Worm (Caenorhabditis elegans): ENCODE data around the gene gpa-8.

Gene gpa-8

DNA sequence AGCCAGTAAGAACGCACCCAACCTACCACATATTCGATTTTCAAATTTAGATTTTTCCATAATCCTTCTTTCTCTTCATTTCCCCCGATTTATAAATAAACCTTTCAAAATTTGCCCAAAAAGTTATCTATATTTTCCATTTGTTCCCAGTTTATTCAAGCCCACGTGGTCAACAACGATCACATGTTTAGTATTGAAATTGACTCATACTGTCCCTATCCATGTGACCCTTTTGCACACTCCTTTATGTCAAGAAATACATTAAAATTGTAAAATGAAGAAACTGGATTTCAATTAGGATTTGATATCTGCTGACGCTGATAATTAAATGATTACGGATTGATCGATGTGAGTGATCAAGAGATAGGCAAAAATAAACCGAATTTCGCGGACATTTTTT, 5.1 kb downstream of the gpa-8 start (continued):
- no peak for TF ChIP-seq snpc-4 (tag; optimal IDR thresholded peaks at IDR 0.05)
- no peak for TF ChIP-seq cey-2 (tag; optimal IDR thresholded peaks at IDR 0.05; ENCODE audit: borderline replicate concordance, insufficient read depth)
- no peak for TF ChIP-seq mdt-29 (GFP tag; IDR thresholded peaks at IDR 0.05)
- no peak for TF ChIP-seq dmd-8 (GFP tag; IDR thresholded peaks at IDR 0.05)
- peak; percentile 44 for TF ChIP-seq mxl-3 (GFP tag; optimal IDR thresholded peaks at IDR 0.05)
- TF ChIP-seq aha-1 (tag), result peak; percentile 30
- no peak for TF ChIP-seq ceh-20 (GFP tag; IDR thresholded peaks at IDR 0.05)
- TF ChIP-seq dpl-1 (GFP tag; optimal IDR thresholded peaks at IDR 0.05), result no peak
- TF ChIP-seq gei-8 (GFP tag; optimal IDR thresholded peaks at IDR 0.05), result no peak
- no peak for TF ChIP-seq unc-39 (tag; optimal IDR thresholded peaks at IDR 0.05)
- TF ChIP-seq egl-27 (tag; optimal IDR thresholded peaks at IDR 0.05), result no peak
- no peak for TF ChIP-seq rbr-2 (tag; optimal IDR thresholded peaks at IDR 0.05)
- no peak for TF ChIP-seq zfp-2 (tag; optimal IDR thresholded peaks at IDR 0.05)
- TF ChIP-seq hlh-11 (tag; optimal IDR thresholded peaks at IDR 0.05), result peak; percentile 38
- no peak for TF ChIP-seq F10B5.3 (tag; optimal IDR thresholded peaks at IDR 0.05)
- peak; percentile 76 for TF ChIP-seq nhr-77 (tag; optimal IDR thresholded peaks at IDR 0.05)

DNA sequence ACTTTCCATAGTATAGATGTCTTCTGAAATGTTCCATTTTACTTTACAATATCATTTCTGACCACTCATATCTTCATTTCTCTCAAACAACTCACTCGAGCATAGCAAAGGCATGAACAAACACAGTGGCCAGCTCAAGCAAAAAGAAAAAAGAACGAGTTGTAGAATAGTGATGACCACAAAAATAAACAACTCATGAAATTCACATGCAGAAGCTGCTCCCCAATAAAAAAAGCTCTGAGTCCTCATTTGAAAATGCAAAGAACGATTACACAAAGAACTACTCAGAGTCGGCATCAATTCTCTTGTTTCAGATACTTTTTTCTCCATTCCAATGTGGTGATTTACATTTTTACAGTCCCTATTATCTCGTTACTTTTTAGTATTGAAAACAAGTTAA, 5.5 kb downstream of the gpa-8 start:
- TF ChIP-seq aha-1 (tag) (peak; percentile 91), nhr-6 (tag; optimal IDR thresholded peaks at IDR 0.05) (peak; percentile 20), F10B5.3 (tag; optimal IDR thresholded peaks at IDR 0.05) (no peak), daf-16 (GFP tag; optimal IDR thresholded peaks at IDR 0.05) (peak in 1 of 2 experiments; percentile 15), daf-16 (tag; optimal IDR thresholded peaks at IDR 0.05) (peak; percentile 26), mxl-2 (GFP tag; conservative IDR thresholded peaks at IDR 0.05) (peak; percentile 95)

DNA sequence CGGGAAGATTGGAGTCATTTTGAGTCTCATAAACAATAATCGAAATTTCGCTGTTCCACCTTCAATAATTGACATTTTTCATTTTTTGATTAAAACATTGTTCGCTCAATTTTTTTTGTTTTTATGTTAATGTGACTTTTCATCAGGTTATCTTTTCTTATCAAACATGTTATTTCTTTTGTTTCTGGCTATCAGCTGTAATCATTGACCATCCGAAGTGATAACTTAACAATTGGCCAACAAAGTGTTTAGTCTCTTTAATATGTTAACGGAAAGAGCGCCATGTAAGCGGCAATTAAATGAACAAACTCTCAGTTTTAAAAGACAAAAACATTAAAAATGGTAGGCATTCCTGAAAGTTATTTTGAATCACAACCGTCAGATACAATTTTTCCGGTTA, 6.2 kb downstream of the gpa-8 start:
- TF ChIP-seq zip-11 (GFP tag; IDR thresholded peaks at IDR 0.05) (no peak), mes-2 (tag; optimal IDR thresholded peaks at IDR 0.05; ENCODE audit: poor library complexity, severe bottlenecking) (no peak), F44E2.7 (GFP tag; IDR thresholded peaks at IDR 0.05) (no peak), lin-13 (GFP tag; optimal IDR thresholded peaks at IDR 0.05) (no peak), pqm-1 (tag; optimal IDR thresholded peaks at IDR 0.05) (peak; percentile 45), nhr-76 (tag; optimal IDR thresholded peaks at IDR 0.05) (no peak), nhr-237 (tag; optimal IDR thresholded peaks at IDR 0.05) (no peak), zfp-2 (tag; optimal IDR thresholded peaks at IDR 0.05) (no peak), nhr-28 (tag; optimal IDR thresholded peaks at IDR 0.05) (peak; percentile 36), lin-39 (tag; optimal IDR thresholded peaks at IDR 0.05) (no peak), nhr-41 (GFP tag; IDR thresholded peaks at IDR 0.05) (no peak)

DNA sequence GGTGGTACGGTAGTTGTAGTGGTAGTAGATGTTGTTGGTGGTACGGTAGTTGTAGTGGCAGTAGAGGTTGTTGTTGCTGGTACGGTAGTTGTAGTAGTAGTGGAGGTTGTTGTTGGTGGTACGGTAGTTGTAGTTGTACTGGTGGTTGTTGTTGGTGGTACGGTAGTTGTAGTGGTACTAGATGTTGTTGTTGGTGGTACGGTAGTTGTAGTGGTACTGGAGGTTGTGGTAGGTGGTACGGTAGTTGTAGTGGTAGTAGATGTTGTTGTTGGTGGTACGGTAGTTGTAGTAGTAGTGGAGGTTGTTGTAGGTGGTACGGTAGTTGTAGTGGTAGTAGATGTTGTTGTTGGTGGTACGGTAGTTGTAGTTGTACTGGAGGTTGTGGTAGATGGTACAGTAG, 7.2 kb downstream of the gpa-8 start:
- TF ChIP-seq D1046.2 (GFP tag; IDR thresholded peaks at IDR 0.05) (no peak), tag-97 (GFP tag; IDR thresholded peaks at IDR 0.05) (no peak), hlh-30 (tag; optimal IDR thresholded peaks at IDR 0.05; ENCODE audit: insufficient read depth) (no peak), dmd-9 (GFP tag; IDR thresholded peaks at IDR 0.05) (no peak), set-16 (GFP tag; IDR thresholded peaks at IDR 0.05) (no peak), ceh-32 (tag; optimal IDR thresholded peaks at IDR 0.05; ENCODE audit: poor library complexity) (no peak), fos-1 (tag; optimal IDR thresholded peaks at IDR 0.05) (no peak), lin-13 (GFP tag; optimal IDR thresholded peaks at IDR 0.05) (no peak), zfp-2 (tag; optimal IDR thresholded peaks at IDR 0.05) (no peak), ama-1 (optimal IDR thresholded peaks at IDR 0.05) (no peak), dmd-6 (GFP tag; IDR thresholded peaks at IDR 0.05) (no peak), aha-1 (tag) (no peak), nhr-25 (tag; optimal IDR thresholded peaks at IDR 0.05; ENCODE audit: borderline replicate concordance, insufficient read depth) (no peak), ctbp-1 (GFP tag; IDR thresholded peaks at IDR 0.05) (no peak), unc-39 (tag; optimal IDR thresholded peaks at IDR 0.05) (no peak), ceh-28 (tag; optimal IDR thresholded peaks at IDR 0.05) (no peak), ceh-82 (tag; optimal IDR thresholded peaks at IDR 0.05) (no peak), madf-9 (GFP tag; conservative IDR thresholded peaks at IDR 0.05) (no peak), hmg-1.1 (GFP tag; IDR thresholded peaks at IDR 0.05) (no peak), madf-5 (GFP tag; IDR thresholded peaks at IDR 0.05) (no peak)
